Fruit fly (Drosophila melanogaster): ENCODE data around the gene CG12493.

DNA sequence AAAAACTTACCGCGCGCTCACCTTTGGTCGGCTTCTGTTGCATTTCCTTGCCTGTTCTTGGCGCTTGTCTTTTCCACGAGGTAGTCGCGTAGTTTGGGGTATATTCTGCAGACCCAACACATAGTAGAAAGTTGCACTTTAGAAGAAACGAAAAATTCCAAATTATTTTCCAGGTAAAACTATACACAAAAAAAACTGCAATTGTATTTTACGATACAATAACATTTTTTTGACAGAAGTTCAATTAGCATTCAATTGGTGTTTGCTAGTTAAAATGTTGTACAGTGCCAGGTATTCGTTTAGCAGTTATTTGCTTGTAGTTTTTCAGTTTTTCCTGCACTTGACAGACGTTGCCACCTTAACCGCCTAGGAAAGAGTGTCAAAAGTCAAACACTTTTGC, 45.0 kb downstream of the CG12493 start:
- no peak for TF ChIP-seq psq (optimal IDR thresholded peaks at IDR 0.05)
- no peak for TF ChIP-seq h (optimal IDR thresholded peaks at IDR 0.05)
- no peak for TF ChIP-seq ttk (optimal IDR thresholded peaks at IDR 0.05)
